Worm (Caenorhabditis elegans) whole organism, L4 larva: Measurements from ENCODE around the gene nhr-272.

ENCODE experiments used
- D1046.2 ChIP-seq: fragments of 200-800 bp; sonication (Bioruptor generic); IDR thresholded peaks from 2 replicates; pipeline ENCODE4 v1.3.6; 2022; ENCODE audit warnings: missing genetic modification characterization, missing compliant biosample characterization
- F37D6.2 ChIP-seq: sonication (generic microtip); optimal IDR thresholded peaks from 2 replicates; lab custom pipeline; 2016; ENCODE audit warnings: mild to moderate bottlenecking, missing genetic modification characterization, missing compliant biosample characterization
- F44E2.7 ChIP-seq: fragments of 200-800 bp; sonication (Bioruptor generic); IDR thresholded peaks from 2 replicates; pipeline ENCODE4 v2.1.2; 2022; ENCODE audit warnings: missing genetic modification characterization, missing compliant biosample characterization
- T26A8.4 ChIP-seq: fragments of 200-800 bp; sonication (Bioruptor generic); IDR thresholded peaks from 2 replicates; pipeline ENCODE4 v1.3.6; 2022; ENCODE audit warnings: missing genetic modification characterization, missing compliant biosample characterization
- aha-1 ChIP-seq: fragments of 150-350 bp; peaks from one replicate; lab custom pipeline; 2014; ENCODE audit warnings: missing biosample characterization, missing genetic modification characterization
- aly-2 ChIP-seq: sonication (generic microtip); optimal IDR thresholded peaks from 2 replicates; lab custom pipeline; 2018; ENCODE audit warnings: missing biosample characterization, missing genetic modification characterization
- ceh-28 ChIP-seq: fragments of 150-350 bp; optimal IDR thresholded peaks from 2 replicates; lab custom pipeline; 2014; ENCODE audit warnings: missing biosample characterization, missing genetic modification reagents, missing genetic modification characterization
- ceh-82 ChIP-seq: sonication (generic microtip); optimal IDR thresholded peaks from 2 replicates; lab custom pipeline; 2017; ENCODE audit warnings: missing biosample characterization, missing genetic modification characterization
- cey-2 ChIP-seq: sonication (generic microtip); optimal IDR thresholded peaks from 3 replicates; lab custom pipeline; 2017; ENCODE audit warnings: missing genetic modification characterization, mild to moderate bottlenecking, missing compliant biosample characterization, antibody characterized with exemption, borderline replicate concordance; ENCODE audit not compliant: insufficient read depth
- dmd-8 ChIP-seq: fragments of 200-800 bp; sonication (Bioruptor generic); IDR thresholded peaks from 2 replicates; pipeline ENCODE4 v1.3.6; 2022; ENCODE audit warnings: missing genetic modification characterization, missing compliant biosample characterization
- duxl-1 ChIP-seq: sonication (generic microtip); optimal IDR thresholded peaks from 2 replicates; lab custom pipeline; 2016; ENCODE audit warnings: mild to moderate bottlenecking, missing genetic modification characterization, moderate library complexity, missing compliant biosample characterization; ENCODE audit not compliant: poor library complexity
- egl-43 ChIP-seq: fragments of 200-800 bp; sonication (Bioruptor generic); IDR thresholded peaks from 2 replicates; pipeline ENCODE4 v1.3.6; 2022; ENCODE audit warnings: missing genetic modification reagents, missing genetic modification characterization, missing compliant biosample characterization
- fos-1 ChIP-seq: fragments of 150-350 bp; optimal IDR thresholded peaks from 2 replicates; lab custom pipeline; 2014; ENCODE audit warnings: missing biosample characterization, missing genetic modification characterization
- hif-1 ChIP-seq, 2 experiments: sonication (generic microtip); optimal IDR thresholded peaks; 2 replicates each; lab custom pipeline; 2016 to 2017; ENCODE audit warnings: missing compliant biosample characterization in 2 of 2, missing genetic modification characterization in 2 of 2, missing genetic modification reagents in 2 of 2, missing genotype in 2 of 2, mild to moderate bottlenecking in 1 of 2
- lin-15B ChIP-seq: fragments of 150-350 bp; sonication (generic microtip); optimal IDR thresholded peaks from 3 replicates; lab custom pipeline; 2014; ENCODE audit warnings: missing biosample characterization, missing genetic modification characterization
- lin-38 ChIP-seq: fragments of 200-800 bp; sonication (Bioruptor generic); IDR thresholded peaks from 2 replicates; pipeline ENCODE4 v1.3.6; 2022; ENCODE audit warnings: missing genetic modification reagents, missing genetic modification characterization, missing compliant biosample characterization
- lin-39 ChIP-seq: fragments of 150-350 bp; optimal IDR thresholded peaks from 2 replicates; lab custom pipeline; 2014; ENCODE audit warnings: missing biosample characterization, missing genetic modification reagents, missing genetic modification characterization
- lir-3 ChIP-seq: sonication (generic microtip); optimal IDR thresholded peaks from 2 replicates; lab custom pipeline; 2016; ENCODE audit warnings: mild to moderate bottlenecking, missing genetic modification characterization, missing compliant biosample characterization
- mdl-1 ChIP-seq, 2 experiments: fragments of 150-350 bp in 1 of 2; sonication (generic microtip) in 1 of 2; optimal IDR thresholded peaks; 2 replicates each; lab custom pipeline; 2014 to 2017; ENCODE audit warnings: missing biosample characterization in 2 of 2, missing genetic modification characterization in 2 of 2
- mep-1 ChIP-seq: fragments of 150-350 bp; sonication (generic microtip); optimal IDR thresholded peaks from 3 replicates; lab custom pipeline; 2014; ENCODE audit warnings: missing biosample characterization, missing genetic modification characterization
- mxl-2 ChIP-seq: fragments of 200-800 bp; sonication (Bioruptor generic); conservative IDR thresholded peaks from 2 replicates; pipeline ENCODE4 v1.3.6; 2022; ENCODE audit warnings: missing genetic modification reagents, missing genetic modification characterization, missing compliant biosample characterization
- nhr-11 ChIP-seq: fragments of 150-350 bp; optimal IDR thresholded peaks from 2 replicates; lab custom pipeline; 2014; ENCODE audit warnings: missing biosample characterization, missing genetic modification characterization
- nhr-111 ChIP-seq: fragments of 200-800 bp; sonication (Bioruptor generic); optimal IDR thresholded peaks from 2 replicates; lab custom pipeline; 2018; ENCODE audit warnings: mild to moderate bottlenecking, missing genetic modification characterization, missing compliant biosample characterization
- nhr-28 ChIP-seq: fragments of 150-350 bp; optimal IDR thresholded peaks from 2 replicates; lab custom pipeline; 2014; ENCODE audit warnings: missing biosample characterization, missing genetic modification characterization
- nhr-6 ChIP-seq: fragments of 150-350 bp; optimal IDR thresholded peaks from 2 replicates; lab custom pipeline; 2014; ENCODE audit warnings: missing biosample characterization, missing genetic modification characterization
- rbr-2 ChIP-seq: sonication (generic microtip); optimal IDR thresholded peaks from 2 replicates; lab custom pipeline; 2016; ENCODE audit warnings: missing genotype, missing genetic modification characterization, missing compliant biosample characterization
- saeg-2 ChIP-seq: fragments of 200-800 bp; sonication (Bioruptor generic); IDR thresholded peaks from 2 replicates; pipeline ENCODE4 v1.3.6; 2022; ENCODE audit warnings: missing genetic modification reagents, missing genetic modification characterization, missing compliant biosample characterization
- sdz-12 ChIP-seq: fragments of 200-800 bp; sonication (Bioruptor generic); optimal IDR thresholded peaks from 2 replicates; lab custom pipeline; 2018; ENCODE audit warnings: mild to moderate bottlenecking, missing genetic modification characterization, missing compliant biosample characterization
- spr-3 ChIP-seq: fragments of 200-800 bp; sonication (Bioruptor generic); optimal IDR thresholded peaks from 2 replicates; lab custom pipeline; 2018; ENCODE audit warnings: mild to moderate bottlenecking, missing genetic modification characterization, missing compliant biosample characterization
- unc-62 ChIP-seq, 3 experiments: fragments of 150-350 bp in 1 of 3; sonication (generic microtip); optimal IDR thresholded peaks in 2 of 3; peaks in 1 of 3; 1 replicate in 1 of 3; 2 replicates in 2 of 3; lab custom pipeline; 2014 to 2017; ENCODE audit warnings: missing biosample characterization in 3 of 3, missing genetic modification characterization in 3 of 3, missing genetic modification reagents in 3 of 3, missing genotype in 1 of 3
- zip-11 ChIP-seq: fragments of 200-800 bp; sonication (Bioruptor generic); IDR thresholded peaks from 2 replicates; pipeline ENCODE4 v1.3.6; 2022; ENCODE audit warnings: missing genetic modification characterization, missing compliant biosample characterization
- ztf-11 ChIP-seq: fragments of 150-350 bp; optimal IDR thresholded peaks from 2 replicates; lab custom pipeline; 2014; ENCODE audit warnings: missing biosample characterization, missing genetic modification characterization

The nhr-272 gene

ce11 chrX:12731188-12731857, 26.7 kb upstream of the nhr-272 start, which contains the start of gene pgp-12 (continued):
- TF ChIP-seq F44E2.7 (no peak), cey-2 (tag; lab: Kevin White, UChicago) (no peak), nhr-28 (tag; lab: Kevin White, UChicago) (peak; percentile 41), nhr-6 (tag; lab: Kevin White, UChicago) (no peak)
- TF ChIP-seq, all 104 proteins: peak for 3

- TF ChIP-seq duxl-1 (peak; percentile 27), spr-3 (GFP tag; lab: Kevin White, UChicago) (no peak)
- TF ChIP-seq, all 104 proteins: peak for 1
These were observed 25.5 kb upstream of the nhr-272 start for ce11 chrX:12730075-12730474.

- TF ChIP-seq D1046.2 (GFP tag; lab: Robert Waterston, UW), result no peak
- TF ChIP-seq lin-38 (GFP tag; lab: Robert Waterston, UW), result no peak
- peak; percentile 91 for TF ChIP-seq aha-1 (tag; lab: Kevin White, UChicago)
- no peak for TF ChIP-seq mep-1 (tag; lab: Kevin White, UChicago)
These were observed 21.5 kb upstream of the nhr-272 start for ce11 chrX:12726129-12726528.

- TF ChIP-seq dmd-8 (GFP tag; lab: Robert Waterston, UW) (no peak), aha-1 (tag; lab: Kevin White, UChicago) (peak; percentile 98)
These were observed 16.8 kb upstream of the nhr-272 start for ce11 chrX:12721429-12721828.

ce11 chrX:12713014-12713413, 8.4 kb upstream of the nhr-272 start:
- TF ChIP-seq lir-3 (tag; lab: Kevin White, UChicago), result no peak
- TF ChIP-seq mxl-2 (GFP tag; lab: Robert Waterston, UW), result no peak
- no peak for TF ChIP-seq lin-39 (tag; lab: Kevin White, UChicago)
- peak in 1 of 2 experiments; percentile 19 for TF ChIP-seq hif-1 (tag; optimal IDR thresholded peaks at IDR 0.05; lab: Kevin White, UChicago)
- TF ChIP-seq nhr-28 (tag; lab: Kevin White, UChicago), result no peak
- TF ChIP-seq aha-1 (tag; lab: Kevin White, UChicago), result peak; percentile 98

ce11 chrX:12712353-12712752, 7.7 kb upstream of the nhr-272 start, which contains the start of gene rgs-2:
rgs-2 (plus strand) TSS chrX:12712653.
- TF ChIP-seq T26A8.4 (GFP tag; lab: Robert Waterston, UW) (no peak), ceh-28 (tag; lab: Kevin White, UChicago) (no peak), egl-43 (GFP tag; lab: Robert Waterston, UW) (no peak), aly-2 (tag; lab: Kevin White, UChicago) (no peak), mxl-2 (GFP tag; lab: Robert Waterston, UW) (no peak), saeg-2 (no peak), rbr-2 (no peak), nhr-6 (tag; lab: Kevin White, UChicago) (no peak), zip-11 (GFP tag; lab: Robert Waterston, UW) (no peak), sdz-12 (GFP tag; lab: Kevin White, UChicago) (no peak), fos-1 (tag; lab: Kevin White, UChicago) (no peak)

- TF ChIP-seq F37D6.2 (tag; lab: Kevin White, UChicago), result no peak
- TF ChIP-seq ceh-82, result no peak
- TF ChIP-seq nhr-111 (GFP tag; lab: Kevin White, UChicago), result no peak
- no peak for TF ChIP-seq ztf-11 (tag; lab: Kevin White, UChicago)
- TF ChIP-seq mdl-1 (tag; optimal IDR thresholded peaks at IDR 0.05; lab: Kevin White, UChicago), result no peak
- TF ChIP-seq unc-62 (GFP tag; optimal IDR thresholded peaks at IDR 0.05 in 1 of 2; lab: Kevin White, UChicago), result no peak
- no peak for TF ChIP-seq unc-62 (tag; optimal IDR thresholded peaks at IDR 0.05; lab: Kevin White, UChicago)
- TF ChIP-seq lin-15B, result no peak
- TF ChIP-seq nhr-11 (tag; lab: Kevin White, UChicago), result no peak
These were observed 1.9 kb downstream of the nhr-272 start for ce11 chrX:12702713-12703112.
